Fruit fly (Drosophila melanogaster) whole organism, adult: Measurements from ENCODE around the gene Brr2.
A peak's percentile ranks its signal among the peaks of the same experiment; 100 is the strongest.

Experiments used
- CG11617 ChIP-seq: fragments of 200-800 bp; sonication (Bioruptor generic); optimal IDR thresholded peaks from 2 replicates; lab custom pipeline; 2017; ENCODE audit warnings: mild to moderate bottlenecking, missing biosample characterization, missing genetic modification reagents, missing genetic modification characterization
- CG7045 ChIP-seq: fragments of 200-800 bp; sonication (Bioruptor generic); optimal IDR thresholded peaks from 2 replicates; lab custom pipeline; 2017; ENCODE audit warnings: missing biosample characterization, mild to moderate bottlenecking, missing genetic modification characterization
- Clk ChIP-seq: fragments of 200-800 bp; sonication (Bioruptor generic); optimal IDR thresholded peaks from 2 replicates; lab custom pipeline; 2017; ENCODE audit warnings: missing biosample characterization, missing genetic modification characterization
- Crg-1 ChIP-seq: fragments of 200-800 bp; sonication (Bioruptor generic); optimal IDR thresholded peaks from 2 replicates; lab custom pipeline; 2016; ENCODE audit warnings: missing biosample characterization, missing genetic modification characterization
- bab1 ChIP-seq: fragments of 200-800 bp; sonication (Bioruptor generic); optimal IDR thresholded peaks from 3 replicates; lab custom pipeline; 2019; ENCODE audit warnings: missing biosample characterization, mild to moderate bottlenecking, missing genetic modification characterization, moderate library complexity
- kay ChIP-seq: fragments of 200-800 bp; sonication (Bioruptor generic); peaks from one replicate; lab custom pipeline; 2016; ENCODE audit warnings: missing biosample characterization, missing genetic modification characterization, borderline replicate concordance
- ovo ChIP-seq: fragments of 200-800 bp; sonication (Bioruptor generic); optimal IDR thresholded peaks from 2 replicates; lab custom pipeline; 2016; ENCODE audit warnings: missing biosample characterization, missing genetic modification characterization
- pad ChIP-seq: fragments of 200-800 bp; sonication (Bioruptor generic); optimal IDR thresholded peaks from 3 replicates; lab custom pipeline; 2017; ENCODE audit warnings: missing biosample characterization, missing genetic modification characterization, mild to moderate bottlenecking, moderate library complexity, missing genetic modification reagents
- tj ChIP-seq: fragments of 200-800 bp; sonication (Bioruptor generic); optimal IDR thresholded peaks from 3 replicates; lab custom pipeline; 2017; ENCODE audit warnings: missing biosample characterization, mild to moderate bottlenecking, missing genetic modification characterization, moderate library complexity
- toe ChIP-seq: fragments of 200-800 bp; sonication (Bioruptor generic); optimal IDR thresholded peaks from 2 replicates; lab custom pipeline; 2016; ENCODE audit warnings: missing biosample characterization, missing genetic modification characterization

DNA sequence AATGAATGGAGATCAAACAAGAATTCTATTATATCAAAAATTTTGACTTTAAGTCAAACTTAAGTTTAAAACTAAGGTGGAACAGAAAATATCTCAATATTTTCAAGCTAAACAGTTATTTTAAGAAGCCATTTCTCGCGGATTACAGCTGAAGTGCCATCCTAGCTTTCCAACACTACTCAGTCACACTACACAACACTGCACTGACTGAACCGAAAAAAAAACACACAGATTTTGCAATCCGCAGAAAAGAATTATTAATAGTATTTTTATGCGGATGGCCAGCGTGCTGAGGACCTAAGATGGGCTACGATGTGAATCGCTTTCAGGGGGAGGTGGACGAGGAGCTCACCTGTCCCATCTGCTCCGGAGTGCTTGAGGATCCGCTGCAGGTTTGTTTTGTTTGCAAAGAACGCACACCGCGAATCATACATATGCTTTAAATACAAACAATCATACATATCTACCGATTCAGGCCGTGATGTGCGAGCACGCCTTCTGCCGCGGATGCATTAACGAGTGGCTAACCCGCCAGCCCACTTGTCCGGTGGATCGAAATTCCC, 11.1 kb downstream of the Brr2 start, which contains the start of gene elgi:
- peak; percentile 66 for TF ChIP-seq CG11617 (GFP tag; lab: Kevin White, UChicago)
- peak; percentile 80 for TF ChIP-seq toe (GFP tag; lab: Kevin White, UChicago)
- peak; percentile 95 for TF ChIP-seq Crg-1 (GFP tag; lab: Kevin White, UChicago)
- TF ChIP-seq pad, result peak; percentile 70
- TF ChIP-seq CG7045 (GFP tag; lab: Kevin White, UChicago), result peak; percentile 73
- peak; percentile 43 for TF ChIP-seq tj
- no peak for TF ChIP-seq kay (GFP tag; lab: Kevin White, UChicago)
- peak; percentile 41 for TF ChIP-seq Clk
- peak; percentile 48 for TF ChIP-seq bab1 (GFP tag; lab: Kevin White, UChicago)
- peak; percentile 73 for TF ChIP-seq ovo
